Fruit fly (Drosophila melanogaster) whole organism, embryonic: ENCODE measurements around the gene aralar1.

Experiments used
- BtbVII ChIP-seq: fragments of 200-800 bp; sonication (Bioruptor generic); optimal IDR thresholded peaks from 3 replicates; lab custom pipeline; 2017; ENCODE audit warnings: missing biosample characterization, mild to moderate bottlenecking, missing genetic modification characterization
- CG10274 ChIP-seq: fragments of 200-800 bp; sonication (Bioruptor generic); optimal IDR thresholded peaks from 3 replicates; lab custom pipeline; 2017; ENCODE audit warnings: missing biosample characterization, mild to moderate bottlenecking, missing genetic modification characterization
- CG10462 ChIP-seq: fragments of 200-800 bp; sonication (Bioruptor generic); optimal IDR thresholded peaks from 2 replicates; lab custom pipeline; 2016; ENCODE audit warnings: missing biosample characterization, missing genetic modification characterization
- CG11085 ChIP-seq: fragments of 200-800 bp; sonication (Bioruptor generic); IDR thresholded peaks from 2 replicates; pipeline ENCODE4 v1.3.6; 2022; ENCODE audit warnings: missing biosample characterization, missing genetic modification characterization
- CG16813 ChIP-seq: fragments of 200-800 bp; sonication (Bioruptor generic); IDR thresholded peaks from 3 replicates; pipeline ENCODE4 v1.3.6; 2022; ENCODE audit warnings: missing biosample characterization, missing genetic modification characterization; ENCODE audit not compliant: partially characterized antibody
- CG17361 ChIP-seq: fragments of 200-800 bp; sonication (Bioruptor generic); IDR thresholded peaks from 3 replicates; pipeline ENCODE4 v1.3.6; 2022; ENCODE audit warnings: missing biosample characterization, missing genetic modification characterization
- CG18262 ChIP-seq: fragments of 200-800 bp; optimal IDR thresholded peaks from 3 replicates; lab custom pipeline; 2019; ENCODE audit warnings: missing biosample characterization, mild to moderate bottlenecking, missing genetic modification characterization, moderate library complexity
- CG2712 ChIP-seq: fragments of 200-800 bp; optimal IDR thresholded peaks from 3 replicates; lab custom pipeline; 2019; ENCODE audit warnings: missing biosample characterization, mild to moderate bottlenecking, missing genetic modification characterization, moderate library complexity
- CG30403 ChIP-seq: fragments of 200-800 bp; sonication (Bioruptor generic); optimal IDR thresholded peaks from 3 replicates; lab custom pipeline; 2016; ENCODE audit warnings: missing biosample characterization, missing genetic modification characterization
- CG3726 ChIP-seq: fragments of 200-800 bp; sonication (Bioruptor generic); IDR thresholded peaks from 3 replicates; pipeline ENCODE4, ENCODE4 v1.3.6; 2022; ENCODE audit warnings: missing biosample characterization, missing genetic modification characterization
- CG4328 ChIP-seq: fragments of 200-800 bp; sonication (Bioruptor generic); optimal IDR thresholded peaks from 3 replicates; lab custom pipeline; 2017; ENCODE audit warnings: missing biosample characterization, missing genetic modification reagents, missing genetic modification characterization
- CG4360 ChIP-seq: fragments of 200-800 bp; sonication (Bioruptor generic); IDR thresholded peaks from 2 replicates; pipeline ENCODE4 v1.3.6; 2022; ENCODE audit warnings: missing biosample characterization, missing genetic modification characterization
- CG4854 ChIP-seq: fragments of 200-800 bp; sonication (Bioruptor generic); optimal IDR thresholded peaks from 2 replicates; lab custom pipeline; 2016; ENCODE audit warnings: missing biosample characterization, missing genetic modification characterization, inconsistent platforms
- CG7987 ChIP-seq: fragments of 200-800 bp; sonication (Bioruptor generic); optimal IDR thresholded peaks from 2 replicates; lab custom pipeline; 2018; ENCODE audit warnings: missing biosample characterization, mild to moderate bottlenecking, missing genetic modification characterization, moderate library complexity
- CG9727 ChIP-seq: fragments of 200-800 bp; sonication (Bioruptor generic); optimal IDR thresholded peaks from 3 replicates; lab custom pipeline; 2017; ENCODE audit warnings: missing biosample characterization, mild to moderate bottlenecking, missing genetic modification characterization
- CkIIα-i1 ChIP-seq: fragments of 200-800 bp; sonication (Bioruptor generic); IDR thresholded peaks from 2 replicates; pipeline ENCODE4 v1.3.6; 2022; ENCODE audit warnings: missing biosample characterization, missing genetic modification characterization
- D19B ChIP-seq: fragments of 200-800 bp; sonication (Bioruptor generic); optimal IDR thresholded peaks from 2 replicates; lab custom pipeline; 2017; ENCODE audit warnings: missing biosample characterization, mild to moderate bottlenecking, missing genetic modification characterization
- Elba2 ChIP-seq: fragments of 200-800 bp; sonication (Bioruptor generic); optimal IDR thresholded peaks from 3 replicates; lab custom pipeline; 2016; ENCODE audit warnings: missing biosample characterization, missing genetic modification characterization
- HLHmδ ChIP-seq: fragments of 200-800 bp; sonication (Bioruptor generic); optimal IDR thresholded peaks from 2 replicates; lab custom pipeline; 2018; ENCODE audit warnings: missing biosample characterization, mild to moderate bottlenecking, missing genetic modification characterization, moderate library complexity
- Sry-β ChIP-seq: fragments of 200-800 bp; sonication (Bioruptor generic); optimal IDR thresholded peaks from 2 replicates; lab custom pipeline; 2018; ENCODE audit warnings: missing biosample characterization, mild to moderate bottlenecking, missing genetic modification characterization, moderate library complexity
- br ChIP-seq: fragments of >200 bp; optimal IDR thresholded peaks from 2 replicates; lab custom pipeline; 2017
- cg ChIP-seq: fragments of 200-800 bp; sonication (Bioruptor generic); optimal IDR thresholded peaks from 3 replicates; lab custom pipeline; 2019; ENCODE audit warnings: missing biosample characterization, mild to moderate bottlenecking, missing genetic modification characterization, moderate library complexity
- dmrt11E ChIP-seq: fragments of 200-800 bp; sonication (Bioruptor generic); optimal IDR thresholded peaks from 3 replicates; lab custom pipeline; 2018; ENCODE audit warnings: missing biosample characterization, mild to moderate bottlenecking, missing genetic modification characterization, moderate library complexity
- gcm2 ChIP-seq: fragments of 200-800 bp; sonication (Bioruptor generic); optimal IDR thresholded peaks from 2 replicates; lab custom pipeline; 2016; ENCODE audit warnings: missing biosample characterization, missing genetic modification characterization
- grn ChIP-seq: fragments of 200-800 bp; sonication (Bioruptor generic); optimal IDR thresholded peaks from 3 replicates; lab custom pipeline; 2017; ENCODE audit warnings: missing biosample characterization, missing genetic modification characterization
- knrl ChIP-seq: fragments of 200-800 bp; sonication (Bioruptor generic); IDR thresholded peaks from 3 replicates; pipeline ENCODE4 v1.3.6; 2022; ENCODE audit warnings: missing biosample characterization, missing genetic modification characterization; ENCODE audit not compliant: partially characterized antibody
- lola ChIP-seq, 3 experiments: fragments of >200 bp in 2 of 3; fragments of 200-800 bp in 1 of 3; sonication (Bioruptor generic) in 1 of 3; optimal IDR thresholded peaks; 2 replicates each; lab custom pipeline; 2017 to 2019; ENCODE audit warnings: missing biosample characterization in 3 of 3, missing genetic modification characterization in 3 of 3, mild to moderate bottlenecking in 1 of 3, moderate library complexity in 1 of 3
- nmo ChIP-seq: fragments of 200-800 bp; sonication (Bioruptor generic); optimal IDR thresholded peaks from 2 replicates; lab custom pipeline; 2018; ENCODE audit warnings: missing biosample characterization, mild to moderate bottlenecking, missing genetic modification characterization, moderate library complexity
- org-1 ChIP-seq: fragments of 200-800 bp; sonication (Bioruptor generic); optimal IDR thresholded peaks from 2 replicates; lab custom pipeline; 2017; ENCODE audit warnings: missing biosample characterization, missing genetic modification characterization
- pan ChIP-seq, 4 experiments: fragments of >200 bp in 3 of 4; fragments of 200-800 bp in 1 of 4; sonication (Bioruptor generic) in 1 of 4; optimal IDR thresholded peaks in 3 of 4; IDR thresholded peaks in 1 of 4; 2 replicates each; pipeline versions ENCODE4 v1.3.6 to Lab custom; 2017 to 2022; ENCODE audit warnings: missing biosample characterization in 2 of 4, missing genetic modification characterization in 2 of 4, mixed read lengths in 1 of 4
- peb ChIP-seq: fragments of 200-800 bp; sonication (Bioruptor generic); IDR thresholded peaks from 2 replicates; pipeline ENCODE4 v1.3.6; 2022; ENCODE audit warnings: missing biosample characterization, missing genetic modification characterization
- pros ChIP-seq: fragments of 200-800 bp; sonication (Bioruptor generic); optimal IDR thresholded peaks from 3 replicates; lab custom pipeline; 2019; ENCODE audit warnings: missing biosample characterization, mild to moderate bottlenecking, missing genetic modification characterization, moderate library complexity
- repo ChIP-seq: fragments of 200-800 bp; sonication (Bioruptor generic); optimal IDR thresholded peaks from 2 replicates; lab custom pipeline; 2016; ENCODE audit warnings: missing biosample characterization, missing genetic modification characterization
- row ChIP-seq: fragments of 200-800 bp; sonication (Bioruptor generic); IDR thresholded peaks from 3 replicates; pipeline ENCODE4 v1.3.6; 2022; ENCODE audit warnings: missing biosample characterization, missing genetic modification characterization
- sens ChIP-seq: fragments of 200-800 bp; sonication (Bioruptor generic); peaks from one replicate; lab custom pipeline; 2016; ENCODE audit warnings: missing biosample characterization, missing genetic modification characterization
- sna ChIP-seq: fragments of 200-800 bp; sonication (Bioruptor generic); IDR thresholded peaks from 2 replicates; pipeline ENCODE4 v1.3.6; 2022; ENCODE audit warnings: missing biosample characterization, missing genetic modification characterization; ENCODE audit not compliant: partially characterized antibody
- twi ChIP-seq: fragments of 200-800 bp; optimal IDR thresholded peaks from 2 replicates; lab custom pipeline; 2019; ENCODE audit warnings: missing biosample characterization, mild to moderate bottlenecking, missing genetic modification characterization, moderate library complexity
- unc-4 ChIP-seq: fragments of 200-800 bp; sonication (Bioruptor generic); IDR thresholded peaks from 2 replicates; pipeline ENCODE4 v1.3.6; 2022; ENCODE audit warnings: missing biosample characterization, missing genetic modification characterization; ENCODE audit not compliant: partially characterized antibody
- vnd ChIP-seq: fragments of 200-800 bp; sonication (Bioruptor generic); IDR thresholded peaks from 3 replicates; pipeline ENCODE4 v1.3.6; 2022; ENCODE audit warnings: missing biosample characterization, missing genetic modification characterization; ENCODE audit not compliant: partially characterized antibody
- vvl ChIP-seq: fragments of 200-800 bp; sonication (Bioruptor generic); IDR thresholded peaks from 2 replicates; pipeline ENCODE4 v1.3.6; 2022; ENCODE audit warnings: missing biosample characterization, missing genetic modification characterization
- zen2 ChIP-seq: fragments of 200-800 bp; sonication (Bioruptor generic); IDR thresholded peaks from 3 replicates; pipeline ENCODE4 v1.3.6; 2022; ENCODE audit warnings: missing biosample characterization, missing genetic modification characterization; ENCODE audit not compliant: partially characterized antibody

The aralar1 gene

dm6 chr3R:30475910-30476309, 20.2 kb upstream of the aralar1 start:
- TF ChIP-seq CG30403 (GFP tag; lab: Kevin White, UChicago) (peak; percentile 7), CG7987 (GFP tag; lab: Kevin White, UChicago) (no peak), dmrt11E (peak; percentile 47), CG11085 (GFP tag; lab: Robert Waterston, UW) (no peak), sens (GFP tag; lab: Kevin White, UChicago) (peak; percentile 87), CG18262 (tag; lab: Kevin White, UChicago) (peak; percentile 34), repo (GFP tag; lab: Kevin White, UChicago) (no peak), D19B (GFP tag; lab: Kevin White, UChicago) (peak; percentile 24), pan (optimal IDR thresholded peaks at IDR 0.05; lab: Kevin White, UChicago) (no peak), pan (GFP tag; optimal IDR thresholded peaks at IDR 0.05 in 1 of 2, IDR thresholded peaks at IDR 0.05 in 1 of 2) (peak in 1 of 2 experiments; percentile 27), row (GFP tag; lab: Robert Waterston, UW) (0 out of 3 replicates have a peak, but pooled peaks have one; percentile 13), CG9727 (GFP tag; lab: Kevin White, UChicago) (peak; percentile 15), CG17361 (peak; percentile 32; the same call in 1 of the 3 replicates), lola (GFP tag; optimal IDR thresholded peaks at IDR 0.05; lab: Kevin White, UChicago) (peak in 1 of 3 experiments; percentile 38), CG2712 (tag; lab: Kevin White, UChicago) (peak; percentile 23), org-1 (GFP tag; lab: Kevin White, UChicago) (no peak), Sry-β (GFP tag; lab: Kevin White, UChicago) (peak; percentile 62), knrl (GFP tag; lab: Robert Waterston, UW) (no peak)

dm6 chr3R:30474667-30475213, 19.1 kb upstream of the aralar1 start:
- TF ChIP-seq CG4328 = no peak
- TF ChIP-seq CkIIα-i1 (GFP tag; lab: Robert Waterston, UW) = no peak
- peak; percentile 63; the same call in 1 of the 2 replicates for TF ChIP-seq vvl
- no peak for TF ChIP-seq br
- no peak for TF ChIP-seq gcm2
- TF ChIP-seq nmo (GFP tag; lab: Kevin White, UChicago) = no peak
- no peak for TF ChIP-seq CG3726 (GFP tag; lab: Robert Waterston, UW)
- TF ChIP-seq unc-4 (GFP tag; lab: Robert Waterston, UW) = no peak
- no peak for TF ChIP-seq vnd
- no peak for TF ChIP-seq sna (GFP tag; lab: Robert Waterston, UW)
- no peak for TF ChIP-seq Elba2 (GFP tag; lab: Kevin White, UChicago)
- peak; percentile 73 for TF ChIP-seq pros (GFP tag; lab: Kevin White, UChicago)
- peak; percentile 69 for TF ChIP-seq grn (GFP tag; lab: Kevin White, UChicago)
- no peak for TF ChIP-seq zen2 (GFP tag; lab: Robert Waterston, UW)
- TF ChIP-seq BtbVII (GFP tag; lab: Kevin White, UChicago) = no peak
- TF ChIP-seq twi (tag; lab: Kevin White, UChicago) = peak; percentile 48
- TF ChIP-seq cg (GFP tag; lab: Kevin White, UChicago) = peak; percentile 44
- TF ChIP-seq HLHmδ (GFP tag; lab: Kevin White, UChicago) = peak; percentile 85
- no peak for TF ChIP-seq CG4854 (GFP tag; lab: Kevin White, UChicago)
- TF ChIP-seq sens (GFP tag; lab: Kevin White, UChicago) = peak; percentile 55
- no peak for TF ChIP-seq CG10462 (GFP tag; lab: Kevin White, UChicago)
- TF ChIP-seq CG7987 (GFP tag; lab: Kevin White, UChicago) = no peak
- peak; percentile 30 for TF ChIP-seq CG10274 (GFP tag; lab: Kevin White, UChicago)
- TF ChIP-seq peb (GFP tag; lab: Robert Waterston, UW) = no peak
- TF ChIP-seq CG4360 (GFP tag; lab: Robert Waterston, UW) = no peak
- no peak for TF ChIP-seq CG16813 (GFP tag; lab: Robert Waterston, UW)
